Fruit fly (Drosophila melanogaster): ENCODE data around the gene CG15628.

CG15628 gene

dm6 chr2L:4811491-4812058, 10.0 kb upstream of the CG15628 start (continued):
- TF ChIP-seq ERR (GFP tag; optimal IDR thresholded peaks at IDR 0.05) (no peak), row (GFP tag; IDR thresholded peaks at IDR 0.05) (no peak; the same call in 2 of the 3 replicates), CG12299 (tag; optimal IDR thresholded peaks at IDR 0.05) (peak; percentile 4), tx (GFP tag; optimal IDR thresholded peaks at IDR 0.05) (no peak), H2.0 (GFP tag; IDR thresholded peaks at IDR 0.05) (no peak), CG13287 (GFP tag; IDR thresholded peaks at IDR 0.05; ENCODE audit: partially characterized antibody) (peak; percentile 75), sisA (GFP tag; IDR thresholded peaks at IDR 0.05) (no peak), Abd-B (GFP tag; optimal IDR thresholded peaks at IDR 0.05) (no peak), bbx (GFP tag; IDR thresholded peaks at IDR 0.05; ENCODE audit: partially characterized antibody) (peak; percentile 88), run (tag; optimal IDR thresholded peaks at IDR 0.05) (peak; percentile 43), sr (GFP tag; IDR thresholded peaks at IDR 0.05) (no peak), CG11093 (GFP tag; IDR thresholded peaks at IDR 0.05) (no peak), Mrtf (GFP tag; IDR thresholded peaks at IDR 0.05) (no peak), stwl (tag; optimal IDR thresholded peaks at IDR 0.05) (peak; percentile 33), cato (GFP tag; optimal IDR thresholded peaks at IDR 0.05; ENCODE audit: borderline replicate concordance) (no peak), esg (GFP tag; conservative IDR thresholded peaks at IDR 0.05) (no peak), gem (tag; optimal IDR thresholded peaks at IDR 0.05) (no peak), fd102C (GFP tag; optimal IDR thresholded peaks at IDR 0.05) (no peak), Sox100B (GFP tag; optimal IDR thresholded peaks at IDR 0.05) (no peak), Hey (tag; optimal IDR thresholded peaks at IDR 0.05) (peak; percentile 8), CG8478 (optimal IDR thresholded peaks at IDR 0.05) (peak; percentile 99), Med (GFP tag) (peak; percentile 69), CG34422 (GFP tag; IDR thresholded peaks at IDR 0.05) (peak; percentile 46; the same call in 1 of the 3 replicates), unc-4 (GFP tag; IDR thresholded peaks at IDR 0.05; ENCODE audit: partially characterized antibody) (peak; percentile 66), al (GFP tag; IDR thresholded peaks at IDR 0.05) (no peak), CG16815 (GFP tag; optimal IDR thresholded peaks at IDR 0.05) (no peak), Kr (GFP tag; optimal IDR thresholded peaks at IDR 0.05) (no peak), sug (tag; optimal IDR thresholded peaks at IDR 0.05) (peak; percentile 69), Pdp1 (GFP tag; optimal IDR thresholded peaks at IDR 0.05) (no peak), BtbVII (GFP tag; optimal IDR thresholded peaks at IDR 0.05) (peak; percentile 36), CG12659 (GFP tag; optimal IDR thresholded peaks at IDR 0.05) (no peak), D (optimal IDR thresholded peaks at IDR 0.05) (peak; percentile 95), D (GFP tag; optimal IDR thresholded peaks at IDR 0.05) (no peak), CG17361 (GFP tag; IDR thresholded peaks at IDR 0.05) (no peak), jigr1 (GFP tag; IDR thresholded peaks at IDR 0.05) (no peak), dmrt11E (tag; optimal IDR thresholded peaks at IDR 0.05) (no peak), CG34376 (GFP tag; optimal IDR thresholded peaks at IDR 0.05) (peak; percentile 95), CG8388 (GFP tag; optimal IDR thresholded peaks at IDR 0.05) (no peak), CG3995 (GFP tag; optimal IDR thresholded peaks at IDR 0.05) (no peak), CG10959 (GFP tag; IDR thresholded peaks at IDR 0.05) (no peak), CG15696 (tag; optimal IDR thresholded peaks at IDR 0.05) (no peak), CG15011 (GFP tag; optimal IDR thresholded peaks at IDR 0.05) (no peak), twi (tag; optimal IDR thresholded peaks at IDR 0.05) (no peak), ind (GFP tag; optimal IDR thresholded peaks at IDR 0.05) (no peak), HLH4C (GFP tag; IDR thresholded peaks at IDR 0.05; ENCODE audit: partially characterized antibody) (peak; percentile 60; the same call in 1 of the 3 replicates), chm (GFP tag; IDR thresholded peaks at IDR 0.05) (peak; percentile 77), sc (optimal IDR thresholded peaks at IDR 0.05) (peak in 1 of 2 experiments; percentile 67), sc (GFP tag; optimal IDR thresholded peaks at IDR 0.05) (no peak), CG3163 (GFP tag; optimal IDR thresholded peaks at IDR 0.05) (no peak), chn (GFP tag; optimal IDR thresholded peaks at IDR 0.05) (no peak), CG32532 (GFP tag; IDR thresholded peaks at IDR 0.05) (peak; percentile 48; the same call in 1 of the 2 replicates)
